Fruit fly (Drosophila melanogaster): ENCODE data around the gene ranshi.

The ranshi gene

DNA sequence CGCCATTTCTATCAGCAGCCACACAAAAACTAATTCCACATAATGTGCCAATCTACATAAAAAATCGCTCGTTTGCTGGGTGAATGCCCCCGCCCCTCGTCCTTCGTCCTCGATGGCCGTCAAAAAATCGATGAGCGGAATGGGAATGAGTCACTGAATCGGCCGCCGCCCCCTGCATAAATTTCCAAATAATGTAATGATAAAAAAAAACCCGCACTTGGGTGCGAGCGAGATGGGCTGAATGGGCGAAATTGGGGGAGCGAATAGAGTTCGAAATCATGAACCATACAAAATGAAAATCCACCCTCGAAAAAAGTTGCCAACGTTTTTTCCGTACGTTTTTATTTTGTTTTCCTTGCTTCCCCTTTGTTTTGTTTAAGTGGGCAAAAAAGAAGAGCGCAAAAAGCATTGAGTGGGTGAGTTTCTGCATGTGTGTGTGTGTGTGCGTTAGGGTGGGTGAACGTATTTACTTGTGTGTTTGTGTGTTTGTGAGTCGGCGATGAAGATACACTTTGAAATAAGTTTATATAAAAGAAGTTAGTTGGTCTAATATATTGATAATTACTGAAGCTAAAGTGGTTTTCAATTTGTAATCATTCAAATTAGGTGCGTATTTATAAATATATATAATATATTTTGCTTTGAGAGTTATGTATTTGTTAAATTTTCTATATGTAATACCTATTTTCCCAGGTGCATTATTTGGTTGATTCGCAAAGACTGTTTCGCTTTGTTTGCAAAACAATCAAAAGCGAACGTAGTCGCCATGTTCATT lies 24.0 kb downstream of the ranshi start (continued):
- peak; percentile 77; the same call in 2 of the 3 replicates for TF ChIP-seq z (GFP tag; IDR thresholded peaks at IDR 0.05)
- no peak for TF ChIP-seq Kr (GFP tag; optimal IDR thresholded peaks at IDR 0.05)
- peak; percentile 16 for TF ChIP-seq CG2712 (tag; optimal IDR thresholded peaks at IDR 0.05)
- TF ChIP-seq bsh (GFP tag; optimal IDR thresholded peaks at IDR 0.05), result peak in 1 of 2 experiments; percentile 21
- TF ChIP-seq hb (GFP tag; IDR thresholded peaks at IDR 0.05; ENCODE audit: partially characterized antibody), result 0 out of 3 replicates have a peak, but pooled peaks have one; percentile 21

DNA sequence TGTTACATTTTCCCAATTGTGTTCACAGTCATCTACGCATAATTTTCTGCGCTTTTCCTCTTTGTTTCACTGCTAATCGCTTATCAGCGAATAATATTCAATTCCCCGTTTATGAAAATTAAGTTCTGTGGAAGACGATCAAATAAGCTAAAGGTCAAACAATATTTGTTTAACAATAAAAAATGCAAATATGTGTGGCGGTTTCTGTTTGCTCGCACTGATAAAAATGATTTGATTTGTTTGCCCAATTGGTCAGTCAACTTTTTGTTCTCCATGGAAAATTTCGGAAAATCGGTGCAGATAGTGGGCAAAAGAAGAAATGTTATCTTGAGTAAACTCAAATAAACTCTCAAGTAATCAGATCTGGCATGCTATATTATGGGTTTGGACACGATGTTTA lies 24.8 kb downstream of the ranshi start:
- no peak for TF ChIP-seq chif (GFP tag; optimal IDR thresholded peaks at IDR 0.05)
- no peak for TF ChIP-seq CG31365 (tag; optimal IDR thresholded peaks at IDR 0.05)
- TF ChIP-seq ac (GFP tag; optimal IDR thresholded peaks at IDR 0.05), result peak; percentile 40
- no peak for TF ChIP-seq CG11723 (GFP tag; optimal IDR thresholded peaks at IDR 0.05)
- no peak for TF ChIP-seq sr (GFP tag; IDR thresholded peaks at IDR 0.05)
- TF ChIP-seq sqz (GFP tag; optimal IDR thresholded peaks at IDR 0.05), result no peak
- no peak for TF ChIP-seq prd (optimal IDR thresholded peaks at IDR 0.05)
- no peak for TF ChIP-seq prd (GFP tag; IDR thresholded peaks at IDR 0.05)
- no peak for TF ChIP-seq cg (GFP tag; optimal IDR thresholded peaks at IDR 0.05)
- no peak for TF ChIP-seq Asciz (GFP tag; optimal IDR thresholded peaks at IDR 0.05)
- no peak for TF ChIP-seq shn (GFP tag; optimal IDR thresholded peaks at IDR 0.05)
- TF ChIP-seq CG12769 (tag; optimal IDR thresholded peaks at IDR 0.05), result no peak
- TF ChIP-seq chm (GFP tag; IDR thresholded peaks at IDR 0.05), result no peak
- no peak for TF ChIP-seq CG5180 (GFP tag; optimal IDR thresholded peaks at IDR 0.05)
- TF ChIP-seq scrt (GFP tag; optimal IDR thresholded peaks at IDR 0.05), result no peak
- TF ChIP-seq YL-1 (GFP tag; optimal IDR thresholded peaks at IDR 0.05), result no peak
- no peak for TF ChIP-seq CG10147 (GFP tag; optimal IDR thresholded peaks at IDR 0.05)
- no peak for TF ChIP-seq Hr51 (GFP tag; optimal IDR thresholded peaks at IDR 0.05)
- peak; percentile 1 for TF ChIP-seq CG2202 (tag; optimal IDR thresholded peaks at IDR 0.05)
- no peak for TF ChIP-seq cad (GFP tag; optimal IDR thresholded peaks at IDR 0.05)
- TF ChIP-seq H15 (GFP tag; IDR thresholded peaks at IDR 0.05), result no peak
- no peak for TF ChIP-seq CG6765 (GFP tag; optimal IDR thresholded peaks at IDR 0.05)
- TF ChIP-seq en (GFP tag; optimal IDR thresholded peaks at IDR 0.05), result no peak
- no peak for TF ChIP-seq CG14014 (GFP tag; IDR thresholded peaks at IDR 0.05)
- TF ChIP-seq D19B (GFP tag; optimal IDR thresholded peaks at IDR 0.05), result no peak
- no peak for TF ChIP-seq zen (tag; optimal IDR thresholded peaks at IDR 0.05)
- TF ChIP-seq Fer3 (tag; optimal IDR thresholded peaks at IDR 0.05), result no peak
- TF ChIP-seq Deaf1 (tag; optimal IDR thresholded peaks at IDR 0.05), result no peak
- TF ChIP-seq az2 (GFP tag; optimal IDR thresholded peaks at IDR 0.05), result no peak
- TF ChIP-seq phol (tag; optimal IDR thresholded peaks at IDR 0.05), result no peak
- TF ChIP-seq wor (GFP tag; IDR thresholded peaks at IDR 0.05), result no peak
- TF ChIP-seq CG17385 (GFP tag; optimal IDR thresholded peaks at IDR 0.05), result no peak
- TF ChIP-seq CG15479 (GFP tag; optimal IDR thresholded peaks at IDR 0.05), result peak; percentile 40
- no peak for TF ChIP-seq CG9817 (tag; optimal IDR thresholded peaks at IDR 0.05)
- TF ChIP-seq Dek (tag; optimal IDR thresholded peaks at IDR 0.05), result no peak
- TF ChIP-seq E2f1 (GFP tag; IDR thresholded peaks at IDR 0.05), result no peak
- TF ChIP-seq hb (GFP tag; IDR thresholded peaks at IDR 0.05; ENCODE audit: partially characterized antibody), result no peak
- TF ChIP-seq CrebB (tag; optimal IDR thresholded peaks at IDR 0.05), result no peak
- no peak for TF ChIP-seq zfh2 (GFP tag; optimal IDR thresholded peaks at IDR 0.05)
- no peak for TF ChIP-seq tup (GFP tag; optimal IDR thresholded peaks at IDR 0.05)
- TF ChIP-seq CG15696 (tag; optimal IDR thresholded peaks at IDR 0.05), result peak; percentile 38
- no peak for TF ChIP-seq CG1233 (GFP tag; optimal IDR thresholded peaks at IDR 0.05)
- TF ChIP-seq CG17612 (GFP tag; IDR thresholded peaks at IDR 0.05), result no peak
- TF ChIP-seq Mes4 (GFP tag; optimal IDR thresholded peaks at IDR 0.05), result no peak

Data from whole organism, embryonic.